Fruit fly (Drosophila melanogaster) whole organism, embryonic: ENCODE measurements around the gene CG34135.

ENCODE experiments used
- ATbp ChIP-seq: fragments of 200-800 bp; sonication (Bioruptor generic); optimal IDR thresholded peaks from 2 replicates; lab custom pipeline; 2017; ENCODE audit warnings: missing biosample characterization, mild to moderate bottlenecking, missing genetic modification characterization, missing genetic modification reagents
- BEAF-32 ChIP-seq: fragments of 200-800 bp; sonication (Bioruptor generic); optimal IDR thresholded peaks from 3 replicates; lab custom pipeline; 2017; ENCODE audit warnings: missing biosample characterization, missing genetic modification characterization, mild to moderate bottlenecking, moderate library complexity, missing genetic modification reagents
- CG10321 ChIP-seq: fragments of 200-800 bp; sonication (Bioruptor generic); IDR thresholded peaks from 2 replicates; pipeline ENCODE4 v1.3.6; 2022; ENCODE audit warnings: missing biosample characterization, missing genetic modification characterization
- CG11085 ChIP-seq: fragments of 200-800 bp; sonication (Bioruptor generic); IDR thresholded peaks from 2 replicates; pipeline ENCODE4 v1.3.6; 2022; ENCODE audit warnings: missing biosample characterization, missing genetic modification characterization
- CG11504 ChIP-seq: fragments of 200-800 bp; sonication (Bioruptor generic); optimal IDR thresholded peaks from 3 replicates; lab custom pipeline; 2019; ENCODE audit warnings: missing biosample characterization, mild to moderate bottlenecking, missing genetic modification characterization, moderate library complexity
- CG15073 ChIP-seq: fragments of 200-800 bp; sonication (Bioruptor generic); optimal IDR thresholded peaks from 2 replicates; lab custom pipeline; 2016; ENCODE audit warnings: missing biosample characterization, missing genetic modification characterization
- CG15514 ChIP-seq: fragments of 200-800 bp; sonication (Bioruptor generic); optimal IDR thresholded peaks from 3 replicates; lab custom pipeline; 2017; ENCODE audit warnings: missing biosample characterization, missing genetic modification characterization, mild to moderate bottlenecking, moderate library complexity, missing genetic modification reagents
- CG17186 ChIP-seq: fragments of 200-800 bp; sonication (Bioruptor generic); optimal IDR thresholded peaks from 3 replicates; lab custom pipeline; 2017; ENCODE audit warnings: missing biosample characterization, missing genetic modification reagents, missing genetic modification characterization
- CG1792 ChIP-seq: fragments of 200-800 bp; sonication (Bioruptor generic); optimal IDR thresholded peaks from 2 replicates; lab custom pipeline; 2016; ENCODE audit warnings: missing biosample characterization, missing genetic modification characterization
- CG18764 ChIP-seq: fragments of 200-800 bp; sonication (Bioruptor generic); optimal IDR thresholded peaks from 3 replicates; lab custom pipeline; 2016; ENCODE audit warnings: missing biosample characterization, missing genetic modification characterization
- CG30403 ChIP-seq: fragments of 200-800 bp; sonication (Bioruptor generic); optimal IDR thresholded peaks from 3 replicates; lab custom pipeline; 2016; ENCODE audit warnings: missing biosample characterization, missing genetic modification characterization
- CG31224 ChIP-seq: fragments of 200-800 bp; sonication (Bioruptor generic); IDR thresholded peaks from 2 replicates; pipeline ENCODE4 v1.3.6; 2022; ENCODE audit warnings: missing biosample characterization, missing genetic modification characterization
- CG31365 ChIP-seq: fragments of 200-800 bp; sonication (Bioruptor generic); optimal IDR thresholded peaks from 2 replicates; lab custom pipeline; 2018; ENCODE audit warnings: missing biosample characterization, mild to moderate bottlenecking, missing genetic modification characterization
- CG4282 ChIP-seq: fragments of 200-800 bp; sonication (Bioruptor generic); optimal IDR thresholded peaks from 2 replicates; lab custom pipeline; 2016; ENCODE audit warnings: missing biosample characterization, missing genetic modification characterization
- CG4404 ChIP-seq: fragments of 200-800 bp; sonication (Bioruptor generic); IDR thresholded peaks from 2 replicates; pipeline ENCODE4 v1.3.6; 2022; ENCODE audit warnings: missing biosample characterization, missing genetic modification characterization
- CG6654 ChIP-seq: fragments of 200-800 bp; sonication (Bioruptor generic); optimal IDR thresholded peaks from 2 replicates; lab custom pipeline; 2017; ENCODE audit warnings: missing biosample characterization, mild to moderate bottlenecking, missing genetic modification characterization
- Dp ChIP-seq: fragments of 200-800 bp; sonication (Bioruptor generic); optimal IDR thresholded peaks from 2 replicates; lab custom pipeline; 2018; ENCODE audit warnings: missing biosample characterization, mild to moderate bottlenecking, missing genetic modification characterization, moderate library complexity
- Ets97D ChIP-seq: fragments of 200-800 bp; sonication (Bioruptor generic); optimal IDR thresholded peaks from 3 replicates; lab custom pipeline; 2016; ENCODE audit warnings: missing biosample characterization, missing genetic modification characterization
- Gsc ChIP-seq: fragments of 200-800 bp; sonication (Bioruptor generic); IDR thresholded peaks from 2 replicates; pipeline ENCODE4 v1.3.6; 2022; ENCODE audit warnings: missing biosample characterization, missing genetic modification characterization
- HLH54F ChIP-seq: fragments of 200-800 bp; sonication (Bioruptor generic); optimal IDR thresholded peaks from 3 replicates; lab custom pipeline; 2016; ENCODE audit warnings: missing biosample characterization, missing genetic modification characterization
- Hr39 ChIP-seq: fragments of >200 bp; optimal IDR thresholded peaks from 2 replicates; lab custom pipeline; 2017
- Kr ChIP-seq: fragments of 200-800 bp; sonication (Bioruptor generic); optimal IDR thresholded peaks from 2 replicates; lab custom pipeline; 2017; ENCODE audit warnings: missing biosample characterization, mild to moderate bottlenecking, missing genetic modification characterization
- MBD-R2 ChIP-seq: fragments of 200-800 bp; sonication (Bioruptor generic); IDR thresholded peaks from 2 replicates; pipeline ENCODE4 v1.3.6; 2022; ENCODE audit warnings: missing biosample characterization, missing genetic modification characterization
- NC2β ChIP-seq: fragments of 200-800 bp; sonication (Bioruptor generic); optimal IDR thresholded peaks from 2 replicates; lab custom pipeline; 2016; ENCODE audit warnings: missing biosample characterization, missing genetic modification characterization
- NfI ChIP-seq: fragments of 200-800 bp; sonication (Bioruptor generic); optimal IDR thresholded peaks from 3 replicates; lab custom pipeline; 2018; ENCODE audit warnings: missing biosample characterization, mild to moderate bottlenecking, missing genetic modification characterization, moderate library complexity
- Oaz ChIP-seq: fragments of 200-800 bp; sonication (Bioruptor generic); IDR thresholded peaks from 2 replicates; pipeline ENCODE4 v1.3.6; 2022; ENCODE audit warnings: missing biosample characterization, missing genetic modification characterization
- Ravus ChIP-seq: fragments of 200-800 bp; sonication (Bioruptor generic); IDR thresholded peaks from 2 replicates; pipeline ENCODE4 v1.3.6; 2022; ENCODE audit warnings: missing biosample characterization, missing genetic modification characterization
- Scr ChIP-seq: fragments of 200-800 bp; sonication (Bioruptor generic); IDR thresholded peaks from 2 replicates; pipeline ENCODE4 v1.3.6; 2022; ENCODE audit warnings: missing biosample characterization, missing genetic modification characterization; ENCODE audit not compliant: partially characterized antibody
- abd-A ChIP-seq: fragments of 200-800 bp; sonication (Bioruptor generic); optimal IDR thresholded peaks from 3 replicates; lab custom pipeline; 2019; ENCODE audit warnings: missing biosample characterization, mild to moderate bottlenecking, missing genetic modification characterization, moderate library complexity
- al ChIP-seq: fragments of 200-800 bp; sonication (Bioruptor generic); IDR thresholded peaks from 2 replicates; pipeline ENCODE4 v1.3.6; 2022; ENCODE audit warnings: missing biosample characterization, missing genetic modification characterization
- ap ChIP-seq: fragments of 200-800 bp; sonication (Bioruptor generic); IDR thresholded peaks from 2 replicates; pipeline ENCODE4 v1.3.6; 2022; ENCODE audit warnings: missing biosample characterization, missing genetic modification characterization
- ara ChIP-seq: fragments of 200-800 bp; sonication (Bioruptor generic); IDR thresholded peaks from 2 replicates; pipeline ENCODE4 v1.3.6; 2022; ENCODE audit warnings: missing biosample characterization, missing genetic modification characterization
- bab2 ChIP-seq: fragments of 200-800 bp; sonication (Bioruptor generic); optimal IDR thresholded peaks from 2 replicates; lab custom pipeline; 2016; ENCODE audit warnings: missing biosample characterization, missing genetic modification characterization
- bbx ChIP-seq: fragments of 200-800 bp; sonication (Bioruptor generic); IDR thresholded peaks from 2 replicates; pipeline ENCODE4 v1.3.6; 2022; ENCODE audit warnings: missing biosample characterization, missing genetic modification characterization; ENCODE audit not compliant: partially characterized antibody
- btn ChIP-seq: fragments of 200-800 bp; sonication (Bioruptor generic); optimal IDR thresholded peaks from 2 replicates; lab custom pipeline; 2016; ENCODE audit warnings: missing biosample characterization, missing genetic modification characterization
- fu2 ChIP-seq: fragments of 200-800 bp; sonication (Bioruptor generic); optimal IDR thresholded peaks from 2 replicates; lab custom pipeline; 2016; ENCODE audit warnings: missing biosample characterization, missing genetic modification characterization
- ham ChIP-seq: fragments of 200-800 bp; sonication (Bioruptor generic); IDR thresholded peaks from 2 replicates; pipeline ENCODE4 v1.3.6; 2022; ENCODE audit warnings: missing biosample characterization, missing genetic modification characterization
- maf-S ChIP-seq: fragments of 200-800 bp; sonication (Bioruptor generic); optimal IDR thresholded peaks from 2 replicates; lab custom pipeline; 2016; ENCODE audit warnings: missing biosample characterization, missing genetic modification characterization
- mirr ChIP-seq: fragments of 200-800 bp; sonication (Bioruptor generic); optimal IDR thresholded peaks from 3 replicates; lab custom pipeline; 2018; ENCODE audit warnings: missing biosample characterization, mild to moderate bottlenecking, missing genetic modification characterization
- odd ChIP-seq: fragments of 200-800 bp; sonication (Bioruptor generic); optimal IDR thresholded peaks from 2 replicates; lab custom pipeline; 2017; ENCODE audit warnings: missing biosample characterization, mild to moderate bottlenecking, missing genetic modification characterization
- otp ChIP-seq: fragments of 200-800 bp; sonication (Bioruptor generic); IDR thresholded peaks from 3 replicates; pipeline ENCODE4, ENCODE4 v1.3.6; 2022; ENCODE audit warnings: missing biosample characterization, missing genetic modification characterization
- pfk ChIP-seq: fragments of 200-800 bp; sonication (Bioruptor generic); optimal IDR thresholded peaks from 2 replicates; lab custom pipeline; 2018; ENCODE audit warnings: missing biosample characterization, mild to moderate bottlenecking, missing genetic modification characterization, moderate library complexity
- pnt ChIP-seq: fragments of 200-800 bp; sonication (Bioruptor generic); optimal IDR thresholded peaks from 3 replicates; lab custom pipeline; 2016; ENCODE audit warnings: missing biosample characterization, missing genetic modification characterization
- run ChIP-seq: fragments of 200-800 bp; sonication (Bioruptor generic); optimal IDR thresholded peaks from 3 replicates; lab custom pipeline; 2018; ENCODE audit warnings: missing biosample characterization, mild to moderate bottlenecking, missing genetic modification characterization
- salm ChIP-seq: fragments of 200-800 bp; sonication (Bioruptor generic); optimal IDR thresholded peaks from 2 replicates; lab custom pipeline; 2018; ENCODE audit warnings: missing biosample characterization, mild to moderate bottlenecking, missing genetic modification characterization
- slbo ChIP-seq: fragments of 200-800 bp; sonication (Bioruptor generic); IDR thresholded peaks from 2 replicates; pipeline ENCODE4 v1.3.6; 2022; ENCODE audit warnings: missing biosample characterization, missing genetic modification characterization
- tap ChIP-seq: fragments of 200-800 bp; optimal IDR thresholded peaks from 3 replicates; lab custom pipeline; 2019; ENCODE audit warnings: missing biosample characterization, mild to moderate bottlenecking, missing genetic modification characterization, moderate library complexity
- tll ChIP-seq, 2 experiments: fragments of 200-800 bp in 1 of 2; fragments of >200 bp in 1 of 2; sonication (Bioruptor generic) in 1 of 2; optimal IDR thresholded peaks; 2 replicates each; lab custom pipeline; 2017 to 2019; ENCODE audit warnings: missing biosample characterization in 2 of 2, missing genetic modification characterization in 2 of 2, mild to moderate bottlenecking in 1 of 2, moderate library complexity in 1 of 2
- unc-4 ChIP-seq: fragments of 200-800 bp; sonication (Bioruptor generic); IDR thresholded peaks from 2 replicates; pipeline ENCODE4 v1.3.6; 2022; ENCODE audit warnings: missing biosample characterization, missing genetic modification characterization; ENCODE audit not compliant: partially characterized antibody
- zen2 ChIP-seq: fragments of 200-800 bp; sonication (Bioruptor generic); IDR thresholded peaks from 3 replicates; pipeline ENCODE4 v1.3.6; 2022; ENCODE audit warnings: missing biosample characterization, missing genetic modification characterization; ENCODE audit not compliant: partially characterized antibody

The CG34135 gene

DNA sequence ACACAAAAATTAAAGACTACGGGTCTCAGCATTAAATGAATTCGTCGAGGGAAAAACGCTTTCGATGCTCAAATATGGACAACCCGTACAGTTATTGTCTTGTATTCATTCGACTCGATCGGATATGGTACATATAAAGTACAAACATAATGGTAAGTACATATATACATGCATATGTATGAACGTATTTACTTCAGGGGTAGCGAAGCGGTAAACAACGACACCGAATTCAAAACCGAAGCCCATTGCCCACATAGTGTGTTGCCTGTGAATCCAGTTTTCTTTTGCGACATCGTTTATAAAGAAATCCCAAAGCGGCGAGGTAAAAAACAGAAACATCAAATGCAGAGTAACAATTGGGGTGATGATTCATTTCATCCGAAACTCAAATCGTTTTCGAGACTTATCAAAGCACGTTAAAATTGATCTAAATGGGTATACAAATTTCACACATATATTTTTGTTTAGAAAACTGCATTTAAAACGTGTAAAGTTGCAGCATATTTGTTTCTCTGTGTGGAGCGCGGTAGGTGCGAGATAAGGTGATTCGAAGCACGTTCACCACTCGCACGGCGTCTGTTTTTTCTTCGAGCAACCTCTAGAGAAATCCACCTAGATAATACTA lies 44.5 kb upstream of the CG34135 start (continued):
- TF ChIP-seq Ravus (GFP tag; lab: Robert Waterston, UW) (no peak), Kr (GFP tag; lab: Kevin White, UChicago) (no peak), Dp (GFP tag; lab: Kevin White, UChicago) (no peak), HLH54F (no peak), ap (GFP tag; lab: Robert Waterston, UW) (no peak), al (peak; percentile 46; the same call in 1 of the 2 replicates), Scr (GFP tag; lab: Robert Waterston, UW) (no peak), fu2 (GFP tag; lab: Kevin White, UChicago) (no peak), ham (GFP tag; lab: Robert Waterston, UW) (no peak), unc-4 (GFP tag; lab: Robert Waterston, UW) (no peak), tll (GFP tag; optimal IDR thresholded peaks at IDR 0.05; lab: Kevin White, UChicago) (no peak), Oaz (GFP tag; lab: Robert Waterston, UW) (0 out of 2 replicates have a peak, but pooled peaks have one; percentile 47), maf-S (GFP tag; lab: Kevin White, UChicago) (peak; percentile 7), CG1792 (GFP tag; lab: Kevin White, UChicago) (peak; percentile 13), odd (GFP tag; lab: Kevin White, UChicago) (no peak), zen2 (GFP tag; lab: Robert Waterston, UW) (no peak), CG15073 (GFP tag; lab: Kevin White, UChicago) (no peak), CG11085 (GFP tag; lab: Robert Waterston, UW) (peak; percentile 35; the same call in 1 of the 2 replicates), CG31365 (tag; lab: Kevin White, UChicago) (no peak), tap (tag; lab: Kevin White, UChicago) (no peak), CG4404 (no peak; the same call in 1 of the 2 replicates), ara (peak; percentile 23; the same call in 1 of the 2 replicates), Gsc (GFP tag; lab: Robert Waterston, UW) (no peak), run (tag; lab: Kevin White, UChicago) (no peak), NfI (peak; percentile 15), otp (GFP tag; lab: Robert Waterston, UW) (0 out of 3 replicates have a peak, but pooled peaks have one; percentile 24), pfk (GFP tag; lab: Kevin White, UChicago) (peak; percentile 34), CG31224 (GFP tag; lab: Robert Waterston, UW) (peak; percentile 23; the same call in 1 of the 2 replicates), bab2 (peak; percentile 56), pnt (GFP tag; lab: Kevin White, UChicago) (peak; percentile 17), CG6654 (GFP tag; lab: Kevin White, UChicago) (no peak), btn (GFP tag; lab: Kevin White, UChicago) (no peak), CG18764 (GFP tag; lab: Kevin White, UChicago) (peak; percentile 10), CG10321 (GFP tag; lab: Robert Waterston, UW) (peak; percentile 44; the same call in 1 of the 2 replicates), Ets97D (GFP tag; lab: Kevin White, UChicago) (no peak), CG11504 (peak; percentile 44), CG17186 (GFP tag; lab: Kevin White, UChicago) (no peak), CG4282 (GFP tag; lab: Kevin White, UChicago) (no peak), NC2β (no peak), bbx (GFP tag; lab: Robert Waterston, UW) (no peak; the same call in 1 of the 2 replicates), salm (tag; lab: Kevin White, UChicago) (peak; percentile 26), CG15514 (GFP tag; lab: Kevin White, UChicago) (no peak), slbo (GFP tag; lab: Robert Waterston, UW) (peak; percentile 67), ATbp (GFP tag; lab: Kevin White, UChicago) (peak; percentile 44), mirr (GFP tag; lab: Kevin White, UChicago) (peak; percentile 31), BEAF-32 (GFP tag; lab: Kevin White, UChicago) (no peak), CG30403 (peak; percentile 49), MBD-R2 (GFP tag; lab: Robert Waterston, UW) (0 out of 2 replicates have a peak, but pooled peaks have one; percentile 11), abd-A (tag; lab: Kevin White, UChicago) (peak; percentile 48), Hr39 (lab: Kevin White, UChicago) (no peak)
